Worm (Caenorhabditis elegans): Measurements from ENCODE around the gene W09G12.6.

- TF ChIP-seq lsy-2 (tag; optimal IDR thresholded peaks at IDR 0.05) (no peak), snpc-4 (tag; optimal IDR thresholded peaks at IDR 0.05) (no peak), M03D4.4 (tag; optimal IDR thresholded peaks at IDR 0.05) (no peak), nhr-28 (tag; optimal IDR thresholded peaks at IDR 0.05) (no peak), sptf-1 (tag; optimal IDR thresholded peaks at IDR 0.05) (no peak), ces-1 (GFP tag; optimal IDR thresholded peaks at IDR 0.05) (peak; percentile 19), nhr-76 (tag; optimal IDR thresholded peaks at IDR 0.05) (no peak), sem-2 (GFP tag; optimal IDR thresholded peaks at IDR 0.05) (no peak), blmp-1 (tag; optimal IDR thresholded peaks at IDR 0.05) (no peak), mep-1 (tag; optimal IDR thresholded peaks at IDR 0.05) (no peak), nhr-237 (tag; optimal IDR thresholded peaks at IDR 0.05) (no peak), lin-13 (tag; optimal IDR thresholded peaks at IDR 0.05) (no peak), ham-2 (GFP tag; optimal IDR thresholded peaks at IDR 0.05) (peak; percentile 73)
Measured at ce11 chrIV:1221167-1221566, 10.5 kb upstream of the W09G12.6 start, which contains the start of gene W09G12.10.

Data from whole organism, mixed stage, embryonic.